Fruit fly (Drosophila melanogaster) whole organism, embryonic: ENCODE results near the gene pall.

Experiments used
- Aef1 ChIP-seq: fragments of 200-800 bp; sonication (Bioruptor generic); IDR thresholded peaks from 3 replicates; pipeline ENCODE4 v1.3.6; 2022; ENCODE audit warnings: missing biosample characterization, missing genetic modification characterization
- BtbVII ChIP-seq: fragments of 200-800 bp; sonication (Bioruptor generic); optimal IDR thresholded peaks from 3 replicates; lab custom pipeline; 2017; ENCODE audit warnings: missing biosample characterization, mild to moderate bottlenecking, missing genetic modification characterization
- CG10209 ChIP-seq: fragments of 200-800 bp; sonication (Bioruptor generic); optimal IDR thresholded peaks from 3 replicates; lab custom pipeline; 2017; ENCODE audit warnings: missing biosample characterization, mild to moderate bottlenecking, missing genetic modification characterization, missing genetic modification reagents
- CG1024 ChIP-seq: fragments of 200-800 bp; sonication (Bioruptor generic); IDR thresholded peaks from 2 replicates; pipeline ENCODE4 v1.3.6; 2022; ENCODE audit warnings: missing biosample characterization, missing genetic modification characterization
- CG10267 ChIP-seq: fragments of 200-800 bp; sonication (Bioruptor generic); optimal IDR thresholded peaks from 2 replicates; lab custom pipeline; 2018; ENCODE audit warnings: missing biosample characterization, mild to moderate bottlenecking, missing genetic modification characterization, moderate library complexity
- CG11398 ChIP-seq: fragments of 200-800 bp; sonication (Bioruptor generic); optimal IDR thresholded peaks from 2 replicates; lab custom pipeline; 2016; ENCODE audit warnings: missing biosample characterization, missing genetic modification characterization
- CG12219 ChIP-seq: fragments of 200-800 bp; sonication (Bioruptor generic); optimal IDR thresholded peaks from 3 replicates; lab custom pipeline; 2018; ENCODE audit warnings: missing biosample characterization, mild to moderate bottlenecking, missing genetic modification characterization
- CG12659 ChIP-seq: fragments of 200-800 bp; sonication (Bioruptor generic); optimal IDR thresholded peaks from 3 replicates; lab custom pipeline; 2017; ENCODE audit warnings: mild to moderate bottlenecking, missing biosample characterization, missing genetic modification reagents, missing genetic modification characterization
- CG12942 ChIP-seq: fragments of 200-800 bp; sonication (Bioruptor generic); optimal IDR thresholded peaks from 3 replicates; lab custom pipeline; 2016; ENCODE audit warnings: missing biosample characterization, missing genetic modification characterization
- CG13123 ChIP-seq: fragments of 200-800 bp; sonication (Bioruptor generic); optimal IDR thresholded peaks from 2 replicates; lab custom pipeline; 2016; ENCODE audit warnings: missing biosample characterization, missing genetic modification characterization
- CG13287 ChIP-seq: fragments of 200-800 bp; sonication (Bioruptor generic); IDR thresholded peaks from 2 replicates; pipeline ENCODE4 v1.3.6; 2022; ENCODE audit warnings: missing biosample characterization, missing genetic modification characterization; ENCODE audit not compliant: partially characterized antibody
- CG14860 ChIP-seq: fragments of 200-800 bp; sonication (Bioruptor generic); IDR thresholded peaks from 3 replicates; pipeline ENCODE4 v1.3.6; 2022; ENCODE audit warnings: missing biosample characterization, missing genetic modification characterization; ENCODE audit not compliant: partially characterized antibody
- CG1647 ChIP-seq: fragments of 200-800 bp; sonication (Bioruptor generic); optimal IDR thresholded peaks from 3 replicates; lab custom pipeline; 2016; ENCODE audit warnings: missing biosample characterization, missing genetic modification characterization
- CG17361 ChIP-seq: fragments of 200-800 bp; sonication (Bioruptor generic); IDR thresholded peaks from 3 replicates; pipeline ENCODE4 v1.3.6; 2022; ENCODE audit warnings: missing biosample characterization, missing genetic modification characterization
- CG18476 ChIP-seq: fragments of 200-800 bp; sonication (Bioruptor generic); optimal IDR thresholded peaks from 2 replicates; lab custom pipeline; 2016; ENCODE audit warnings: missing biosample characterization, mild to moderate bottlenecking, missing genetic modification characterization
- CG3065 ChIP-seq: fragments of 200-800 bp; sonication (Bioruptor generic); optimal IDR thresholded peaks from 2 replicates; lab custom pipeline; 2016; ENCODE audit warnings: missing biosample characterization, missing genetic modification characterization
- CG3847 ChIP-seq: fragments of 200-800 bp; sonication (Bioruptor generic); IDR thresholded peaks from 2 replicates; pipeline ENCODE4 v1.3.6; 2022; ENCODE audit warnings: missing biosample characterization, missing genetic modification characterization
- CG4424 ChIP-seq: fragments of 200-800 bp; sonication (Bioruptor generic); optimal IDR thresholded peaks from 3 replicates; lab custom pipeline; 2016; ENCODE audit warnings: missing biosample characterization, missing genetic modification characterization
- CG4854 ChIP-seq: fragments of 200-800 bp; sonication (Bioruptor generic); optimal IDR thresholded peaks from 2 replicates; lab custom pipeline; 2016; ENCODE audit warnings: missing biosample characterization, missing genetic modification characterization, inconsistent platforms
- CG5953 ChIP-seq: fragments of 200-800 bp; sonication (Bioruptor generic); IDR thresholded peaks from 2 replicates; pipeline ENCODE4 v1.3.6; 2022; ENCODE audit warnings: missing biosample characterization, missing genetic modification characterization
- CG6654 ChIP-seq: fragments of 200-800 bp; sonication (Bioruptor generic); optimal IDR thresholded peaks from 2 replicates; lab custom pipeline; 2017; ENCODE audit warnings: missing biosample characterization, mild to moderate bottlenecking, missing genetic modification characterization
- CG6683 ChIP-seq: fragments of 200-800 bp; sonication (Bioruptor generic); optimal IDR thresholded peaks from 2 replicates; lab custom pipeline; 2017; ENCODE audit warnings: missing biosample characterization, mild to moderate bottlenecking, missing genetic modification characterization, missing genetic modification reagents
- CG9609 ChIP-seq: fragments of 200-800 bp; sonication (Bioruptor generic); optimal IDR thresholded peaks from 3 replicates; lab custom pipeline; 2016; ENCODE audit warnings: missing biosample characterization, missing genetic modification characterization
- D19B ChIP-seq: fragments of 200-800 bp; sonication (Bioruptor generic); optimal IDR thresholded peaks from 2 replicates; lab custom pipeline; 2017; ENCODE audit warnings: missing biosample characterization, mild to moderate bottlenecking, missing genetic modification characterization
- Dll ChIP-seq: fragments of 200-800 bp; sonication (Bioruptor generic); IDR thresholded peaks from 4 replicates; pipeline ENCODE4 v1.3.6; 2022; ENCODE audit warnings: missing biosample characterization, missing genetic modification characterization; ENCODE audit not compliant: partially characterized antibody
- HmgD ChIP-seq: fragments of 200-800 bp; sonication (Bioruptor generic); optimal IDR thresholded peaks from 3 replicates; lab custom pipeline; 2016; ENCODE audit warnings: missing biosample characterization, missing genetic modification characterization
- Mad ChIP-seq: fragments of 200-800 bp; sonication (Bioruptor generic); optimal IDR thresholded peaks from 2 replicates; lab custom pipeline; 2016; ENCODE audit warnings: missing biosample characterization, missing genetic modification characterization
- Mrtf ChIP-seq: fragments of 200-800 bp; sonication (Bioruptor generic); IDR thresholded peaks from 3 replicates; pipeline ENCODE4 v1.3.6; 2022; ENCODE audit warnings: missing biosample characterization, missing genetic modification characterization
- Myb ChIP-seq: fragments of 200-800 bp; sonication (Bioruptor generic); optimal IDR thresholded peaks from 2 replicates; lab custom pipeline; 2016; ENCODE audit warnings: missing biosample characterization, missing genetic modification characterization
- Nf-YA ChIP-seq: fragments of 200-800 bp; sonication (Bioruptor generic); IDR thresholded peaks from 2 replicates; pipeline ENCODE4 v1.3.6; 2022; ENCODE audit warnings: missing biosample characterization, missing genetic modification characterization
- Opbp ChIP-seq: fragments of 200-800 bp; sonication (Bioruptor generic); IDR thresholded peaks from 3 replicates; pipeline ENCODE4 v1.3.6; 2022; ENCODE audit warnings: missing biosample characterization, missing genetic modification characterization; ENCODE audit not compliant: partially characterized antibody
- Ravus ChIP-seq: fragments of 200-800 bp; sonication (Bioruptor generic); IDR thresholded peaks from 2 replicates; pipeline ENCODE4 v1.3.6; 2022; ENCODE audit warnings: missing biosample characterization, missing genetic modification characterization
- Scr ChIP-seq: fragments of 200-800 bp; sonication (Bioruptor generic); IDR thresholded peaks from 2 replicates; pipeline ENCODE4 v1.3.6; 2022; ENCODE audit warnings: missing biosample characterization, missing genetic modification characterization; ENCODE audit not compliant: partially characterized antibody
- Tbp ChIP-seq: fragments of >200 bp; optimal IDR thresholded peaks from 2 replicates; lab custom pipeline; 2018; ENCODE audit warnings: missing biosample characterization, missing genetic modification characterization
- cwo ChIP-seq: fragments of 200-800 bp; sonication (Bioruptor generic); optimal IDR thresholded peaks from 3 replicates; lab custom pipeline; 2017; ENCODE audit warnings: missing biosample characterization, missing genetic modification characterization, mild to moderate bottlenecking, moderate library complexity, missing genetic modification reagents
- dan ChIP-seq: fragments of 200-800 bp; sonication (Bioruptor generic); IDR thresholded peaks from 2 replicates; pipeline ENCODE4 v1.3.6; 2022; ENCODE audit warnings: missing biosample characterization, missing genetic modification characterization
- h ChIP-seq: fragments of >200 bp; optimal IDR thresholded peaks from 2 replicates; lab custom pipeline; 2017
- insv ChIP-seq, 2 experiments: fragments of 200-800 bp; sonication (Bioruptor generic); optimal IDR thresholded peaks; 3 replicates each; lab custom pipeline; 2016 to 2018; ENCODE audit warnings: missing biosample characterization in 2 of 2, missing genetic modification characterization in 2 of 2
- klu ChIP-seq: fragments of 200-800 bp; sonication (Bioruptor generic); IDR thresholded peaks from 2 replicates; pipeline ENCODE4 v1.3.6; 2022; ENCODE audit warnings: missing biosample characterization, missing genetic modification characterization
- lov ChIP-seq, 2 experiments: fragments of 200-800 bp in 1 of 2; fragments of >200 bp in 1 of 2; sonication (Bioruptor generic) in 1 of 2; IDR thresholded peaks in 1 of 2; optimal IDR thresholded peaks in 1 of 2; 2 replicates in 1 of 2; 3 replicates in 1 of 2; pipeline versions ENCODE4 v1.3.6 to Lab custom; 2017 to 2022; ENCODE audit warnings: missing biosample characterization in 1 of 2, missing genetic modification characterization in 1 of 2
- pan ChIP-seq, 4 experiments: fragments of >200 bp in 3 of 4; fragments of 200-800 bp in 1 of 4; sonication (Bioruptor generic) in 1 of 4; optimal IDR thresholded peaks in 3 of 4; IDR thresholded peaks in 1 of 4; 2 replicates each; pipeline versions ENCODE4 v1.3.6 to Lab custom; 2017 to 2022; ENCODE audit warnings: missing biosample characterization in 2 of 4, missing genetic modification characterization in 2 of 4, mixed read lengths in 1 of 4
- pb ChIP-seq: fragments of 200-800 bp; sonication (Bioruptor generic); optimal IDR thresholded peaks from 3 replicates; lab custom pipeline; 2016; ENCODE audit warnings: missing biosample characterization, missing genetic modification characterization
- sim ChIP-seq: fragments of 200-800 bp; sonication (Bioruptor generic); IDR thresholded peaks from 2 replicates; pipeline ENCODE4 v1.3.6; 2022; ENCODE audit warnings: missing biosample characterization, missing genetic modification characterization
- stwl ChIP-seq: fragments of 200-800 bp; sonication (Bioruptor generic); optimal IDR thresholded peaks from 3 replicates; lab custom pipeline; 2018; ENCODE audit warnings: missing biosample characterization, mild to moderate bottlenecking, missing genetic modification characterization, moderate library complexity
- tgo ChIP-seq: fragments of 200-800 bp; sonication (Bioruptor generic); IDR thresholded peaks from 3 replicates; pipeline ENCODE4 v1.3.6; 2022; ENCODE audit warnings: missing biosample characterization, missing genetic modification characterization
- twi ChIP-seq: fragments of 200-800 bp; optimal IDR thresholded peaks from 2 replicates; lab custom pipeline; 2019; ENCODE audit warnings: missing biosample characterization, mild to moderate bottlenecking, missing genetic modification characterization, moderate library complexity
- unc-4 ChIP-seq: fragments of 200-800 bp; sonication (Bioruptor generic); IDR thresholded peaks from 2 replicates; pipeline ENCODE4 v1.3.6; 2022; ENCODE audit warnings: missing biosample characterization, missing genetic modification characterization; ENCODE audit not compliant: partially characterized antibody
- yki ChIP-seq: fragments of >200 bp; optimal IDR thresholded peaks from 3 replicates; lab custom pipeline; 2018
- zfh1 ChIP-seq: fragments of 200-800 bp; sonication (Bioruptor generic); IDR thresholded peaks from 3 replicates; pipeline ENCODE4 v1.3.6; 2022; ENCODE audit warnings: missing biosample characterization, missing genetic modification characterization

pall gene

dm6 chr3L:9462247-9462769, 25.3 kb downstream of the pall start (continued):
- TF ChIP-seq Opbp (GFP tag; lab: Robert Waterston, UW) (peak; percentile 53; the same call in 2 of the 3 replicates), D19B (GFP tag; lab: Kevin White, UChicago) (peak; percentile 72), HmgD (no peak), CG1024 (GFP tag; lab: Robert Waterston, UW) (peak; percentile 9; the same call in 1 of the 2 replicates), CG11398 (peak; percentile 71), CG5953 (peak; percentile 51; the same call in 1 of the 2 replicates), pan (optimal IDR thresholded peaks at IDR 0.05; lab: Kevin White, UChicago) (no peak), pan (GFP tag; optimal IDR thresholded peaks at IDR 0.05 in 1 of 2, IDR thresholded peaks at IDR 0.05 in 1 of 2) (peak in 1 of 2 experiments; percentile 76), stwl (peak; percentile 12), BtbVII (peak; percentile 90), CG12942 (GFP tag; lab: Kevin White, UChicago) (peak; percentile 71), zfh1 (GFP tag; lab: Robert Waterston, UW) (peak; percentile 78), CG3847 (GFP tag; lab: Robert Waterston, UW) (peak; percentile 58; the same call in 1 of the 2 replicates), CG10209 (GFP tag; lab: Kevin White, UChicago) (peak; percentile 88), CG18476 (GFP tag; lab: Kevin White, UChicago) (peak; percentile 91), CG3065 (GFP tag; lab: Kevin White, UChicago) (peak; percentile 67), h (lab: Kevin White, UChicago) (no peak), CG10267 (peak; percentile 92), Dll (GFP tag; lab: Robert Waterston, UW) (peak; percentile 32; the same call in 1 of the 4 replicates), CG12659 (GFP tag; lab: Kevin White, UChicago) (peak; percentile 86), tgo (GFP tag; lab: Robert Waterston, UW) (peak; percentile 72), sim (0 out of 2 replicates have a peak, but pooled peaks have one; percentile 34), CG13123 (GFP tag; lab: Kevin White, UChicago) (peak; percentile 61), Aef1 (no peak; the same call in 1 of the 3 replicates), pb (GFP tag; lab: Kevin White, UChicago) (peak; percentile 40), CG12219 (GFP tag; lab: Kevin White, UChicago) (peak; percentile 89), Tbp (no peak), Ravus (GFP tag; lab: Robert Waterston, UW) (peak; percentile 21; the same call in 1 of the 2 replicates), CG14860 (GFP tag; lab: Robert Waterston, UW) (no peak), Mrtf (GFP tag; lab: Robert Waterston, UW) (peak; percentile 65; the same call in 1 of the 3 replicates), twi (tag; lab: Kevin White, UChicago) (peak; percentile 68), klu (GFP tag; lab: Robert Waterston, UW) (no peak), CG4854 (GFP tag; lab: Kevin White, UChicago) (peak; percentile 81), unc-4 (GFP tag; lab: Robert Waterston, UW) (no peak), Mad (GFP tag; lab: Kevin White, UChicago) (peak; percentile 76), Nf-YA (peak; percentile 77), CG13287 (GFP tag; lab: Robert Waterston, UW) (peak; percentile 16; the same call in 1 of the 2 replicates), CG6654 (GFP tag; lab: Kevin White, UChicago) (peak; percentile 64), CG17361 (GFP tag; lab: Robert Waterston, UW) (peak; percentile 89), CG1647 (GFP tag; lab: Kevin White, UChicago) (peak; percentile 45), dan (GFP tag; lab: Robert Waterston, UW) (no peak), Myb (GFP tag; lab: Kevin White, UChicago) (peak; percentile 4), CG6683 (GFP tag; lab: Kevin White, UChicago) (peak; percentile 84), CG9609 (GFP tag; lab: Kevin White, UChicago) (peak; percentile 42), yki (lab: Kevin White, UChicago) (peak; percentile 55), lov (optimal IDR thresholded peaks at IDR 0.05; lab: Kevin White, UChicago) (no peak), lov (GFP tag; IDR thresholded peaks at IDR 0.05; lab: Robert Waterston, UW) (peak; percentile 47; the same call in 2 of the 3 replicates), Scr (peak; percentile 14), CG4424 (GFP tag; lab: Kevin White, UChicago) (peak; percentile 84), cwo (GFP tag; lab: Kevin White, UChicago) (peak; percentile 82), insv (GFP tag; optimal IDR thresholded peaks at IDR 0.05; lab: Kevin White, UChicago) (peak in 1 of 2 experiments; percentile 63)
